Worm (Caenorhabditis elegans): ENCODE measurements around the gene Y39A3A.2.

Gene Y39A3A.2

DNA sequence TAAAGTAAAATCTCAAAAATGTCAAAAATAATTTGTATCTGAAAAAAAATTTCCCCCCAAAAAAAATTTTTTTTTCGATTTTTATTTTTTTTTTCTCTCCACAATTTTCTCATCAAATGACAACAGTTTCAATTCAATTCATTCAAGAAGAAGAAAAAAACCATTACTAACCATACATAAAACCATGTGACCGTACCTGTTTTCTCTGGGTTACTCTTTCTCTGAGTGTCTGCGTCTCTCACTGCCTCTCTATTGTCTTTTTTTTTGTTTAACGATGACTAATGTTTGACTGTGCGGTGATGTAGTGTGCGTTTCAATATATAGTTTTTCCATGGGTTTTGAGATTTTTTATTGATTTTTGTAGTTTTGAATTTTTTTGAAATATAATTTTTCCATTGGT, 33.2 kb upstream of the Y39A3A.2 start (continued):
- TF ChIP-seq tlf-1 (GFP tag; optimal IDR thresholded peaks at IDR 0.05), result peak; percentile 18
- no peak for TF ChIP-seq gei-17 (GFP tag; optimal IDR thresholded peaks at IDR 0.05)
- TF ChIP-seq zfh-2 (GFP tag; conservative IDR thresholded peaks at IDR 0.05), result no peak
- no peak for TF ChIP-seq dpl-1 (GFP tag; optimal IDR thresholded peaks at IDR 0.05)
- TF ChIP-seq akir-1 (GFP tag; optimal IDR thresholded peaks at IDR 0.05), result no peak
- TF ChIP-seq F22D6.2 (tag; optimal IDR thresholded peaks at IDR 0.05), result peak; percentile 12
- TF ChIP-seq B0261.1 (tag; optimal IDR thresholded peaks at IDR 0.05), result no peak
- TF ChIP-seq hmg-1.2 (GFP tag; IDR thresholded peaks at IDR 0.05), result peak; percentile 78
- no peak for TF ChIP-seq sea-2 (GFP tag; IDR thresholded peaks at IDR 0.05)
- no peak for TF ChIP-seq nfya-1 (tag; optimal IDR thresholded peaks at IDR 0.05; ENCODE audit: borderline replicate concordance, insufficient read depth)
- TF ChIP-seq lsl-1 (GFP tag; optimal IDR thresholded peaks at IDR 0.05), result no peak
- no peak for TF ChIP-seq K12H6.12 (tag; optimal IDR thresholded peaks at IDR 0.05)
- no peak for TF ChIP-seq ztf-6 (GFP tag; IDR thresholded peaks at IDR 0.05)
- TF ChIP-seq ceh-79 (tag; optimal IDR thresholded peaks at IDR 0.05), result no peak
- no peak for TF ChIP-seq fkh-3 (tag; optimal IDR thresholded peaks at IDR 0.05)
- no peak for TF ChIP-seq die-1 (tag; optimal IDR thresholded peaks at IDR 0.05)
- peak; percentile 7 for TF ChIP-seq lin-54 (GFP tag; optimal IDR thresholded peaks at IDR 0.05)
- no peak for TF ChIP-seq T07F8.4 (tag; optimal IDR thresholded peaks at IDR 0.05)
- TF ChIP-seq Y79H2A.3 (GFP tag; conservative IDR thresholded peaks at IDR 0.05), result no peak
- no peak for TF ChIP-seq ceh-91 (GFP tag; IDR thresholded peaks at IDR 0.05)
- TF ChIP-seq D2030.7 (GFP tag; IDR thresholded peaks at IDR 0.05), result no peak
- TF ChIP-seq egl-18 (GFP tag; IDR thresholded peaks at IDR 0.05), result no peak
- TF ChIP-seq repo-1 (tag; optimal IDR thresholded peaks at IDR 0.05), result no peak
- TF ChIP-seq B0336.3 (GFP tag; IDR thresholded peaks at IDR 0.05), result no peak
- TF ChIP-seq somi-1 (GFP tag; optimal IDR thresholded peaks at IDR 0.05), result peak; percentile 0
- no peak for TF ChIP-seq zim-3 (tag; optimal IDR thresholded peaks at IDR 0.05)
- TF ChIP-seq lir-1 (GFP tag; conservative IDR thresholded peaks at IDR 0.05), result no peak
- TF ChIP-seq F37B4.10 (GFP tag; IDR thresholded peaks at IDR 0.05), result no peak
- TF ChIP-seq tbp1 (GFP tag; optimal IDR thresholded peaks at IDR 0.05), result peak; percentile 9
- TF ChIP-seq rec-8 (tag; optimal IDR thresholded peaks at IDR 0.05), result no peak
- no peak for TF ChIP-seq hlh-12 (tag; optimal IDR thresholded peaks at IDR 0.05)
- no peak for TF ChIP-seq egl-44 (GFP tag; IDR thresholded peaks at IDR 0.05)
- TF ChIP-seq hmg-20 (GFP tag; IDR thresholded peaks at IDR 0.05), result no peak
- no peak for TF ChIP-seq snpc-3.4 (tag; optimal IDR thresholded peaks at IDR 0.05)
- no peak for TF ChIP-seq B0035.1 (tag; optimal IDR thresholded peaks at IDR 0.05)
- no peak for TF ChIP-seq lin-26 (GFP tag; IDR thresholded peaks at IDR 0.05)
- no peak for TF ChIP-seq atf-7 (tag; optimal IDR thresholded peaks at IDR 0.05)
- no peak for TF ChIP-seq sdz-38 (tag; optimal IDR thresholded peaks at IDR 0.05)
- TF ChIP-seq mcd-1 (GFP tag; IDR thresholded peaks at IDR 0.05), result peak; percentile 26; the same call in 1 of the 2 replicates
- no peak for TF ChIP-seq attf-3 (GFP tag; conservative IDR thresholded peaks at IDR 0.05)
- TF ChIP-seq F52B5.7 (tag; optimal IDR thresholded peaks at IDR 0.05), result no peak
- TF ChIP-seq lin-40 (tag; optimal IDR thresholded peaks at IDR 0.05), result peak; percentile 82
- no peak for TF ChIP-seq lag-1 (GFP tag; IDR thresholded peaks at IDR 0.05)
- TF ChIP-seq rcor-1 (GFP tag; IDR thresholded peaks at IDR 0.05), result no peak
- peak; percentile 36 for TF ChIP-seq pha-4 (tag; optimal IDR thresholded peaks at IDR 0.05)
- peak; percentile 68 for TF ChIP-seq attf-5 (GFP tag; optimal IDR thresholded peaks at IDR 0.05)
- TF ChIP-seq nfyb-1 (GFP tag; IDR thresholded peaks at IDR 0.05), result 0 out of 2 replicates have a peak, but pooled peaks have one; percentile 17
- TF ChIP-seq F57C9.4 (tag; optimal IDR thresholded peaks at IDR 0.05), result no peak
- TF ChIP-seq Y67H2A.10 (GFP tag; conservative IDR thresholded peaks at IDR 0.05), result no peak
- TF ChIP-seq F33H1.4 (GFP tag; IDR thresholded peaks at IDR 0.05), result no peak

Measured in whole organism, young adult.